Worm (Caenorhabditis elegans) whole organism, L2 larva: ENCODE measurements around the gene cgt-2.

Source experiments
- F13H6.1 ChIP-seq: sonication (generic microtip); optimal IDR thresholded peaks from 2 replicates; lab custom pipeline; 2016; ENCODE audit warnings: missing genetic modification characterization, missing compliant biosample characterization
- ama-1 ChIP-seq: fragments of 150-350 bp; optimal IDR thresholded peaks from 2 replicates; lab custom pipeline; 2018; ENCODE audit warnings: inconsistent platforms
- elt-1 ChIP-seq: fragments of 150-350 bp; optimal IDR thresholded peaks from 2 replicates; lab custom pipeline; 2014; ENCODE audit warnings: missing biosample characterization, missing genetic modification characterization
- elt-3 ChIP-seq: sonication (generic microtip); optimal IDR thresholded peaks from 2 replicates; lab custom pipeline; 2017; ENCODE audit warnings: missing biosample characterization, missing genetic modification characterization
- lsy-2 ChIP-seq, 2 experiments: fragments of 150-350 bp in 1 of 2; sonication (generic microtip) in 1 of 2; optimal IDR thresholded peaks; 2 replicates each; lab custom pipeline; 2014 to 2017; ENCODE audit warnings: missing biosample characterization in 2 of 2, missing genetic modification characterization in 2 of 2
- unc-55 ChIP-seq: fragments of 150-350 bp; sonication (generic microtip); optimal IDR thresholded peaks from 3 replicates; lab custom pipeline; 2014; ENCODE audit warnings: missing biosample characterization, missing genetic modification reagents, missing genetic modification characterization
- ztf-4 ChIP-seq: fragments of 150-350 bp; optimal IDR thresholded peaks from 2 replicates; lab custom pipeline; 2014; ENCODE audit warnings: missing biosample characterization, missing genetic modification characterization

ce11 chrX:17667288-17667687, 27.7 kb upstream of the cgt-2 start:
- no peak for TF ChIP-seq lsy-2 (tag; optimal IDR thresholded peaks at IDR 0.05; lab: Kevin White, UChicago)
- no peak for TF ChIP-seq elt-3 (tag; lab: Kevin White, UChicago)
- no peak for TF ChIP-seq unc-55 (GFP tag; lab: Kevin White, UChicago)
- TF ChIP-seq F13H6.1 (tag; lab: Kevin White, UChicago): peak; percentile 55
- TF ChIP-seq ama-1 (lab: Kevin White, UChicago): no peak
- no peak for TF ChIP-seq elt-1
- no peak for TF ChIP-seq ztf-4
